Worm (Caenorhabditis elegans): ENCODE data around the gene scl-20.

- TF ChIP-seq T22C8.4 (GFP tag; IDR thresholded peaks at IDR 0.05) (no peak), flt-1 (GFP tag; IDR thresholded peaks at IDR 0.05) (no peak), ref-1 (GFP tag; conservative IDR thresholded peaks at IDR 0.05) (no peak), med-1 (GFP tag; optimal IDR thresholded peaks at IDR 0.05; ENCODE audit: insufficient read depth) (no peak), ztf-29 (GFP tag; IDR thresholded peaks at IDR 0.05) (no peak), tab-1 (GFP tag; IDR thresholded peaks at IDR 0.05) (no peak), ztf-23 (GFP tag; IDR thresholded peaks at IDR 0.05) (no peak), klf-2 (GFP tag; conservative IDR thresholded peaks at IDR 0.05) (no peak)
These were observed 18.8 kb upstream of the scl-20 start, which contains the start of gene F11D11.6 for ce11 chrV:18753036-18753435.

Data from whole organism, midembryonic.